Fruit fly (Drosophila melanogaster) whole organism, embryonic: ENCODE results near the gene CG43925.

ENCODE experiments used
- ATbp ChIP-seq: fragments of 200-800 bp; sonication (Bioruptor generic); optimal IDR thresholded peaks from 2 replicates; lab custom pipeline; 2017; ENCODE audit warnings: missing biosample characterization, mild to moderate bottlenecking, missing genetic modification characterization, missing genetic modification reagents
- Ada2b ChIP-seq: fragments of 200-800 bp; sonication (Bioruptor generic); IDR thresholded peaks from 2 replicates; pipeline ENCODE4 v1.3.6; 2022; ENCODE audit warnings: missing biosample characterization, missing genetic modification characterization
- Bgb ChIP-seq: fragments of 200-800 bp; sonication (Bioruptor generic); IDR thresholded peaks from 2 replicates; pipeline ENCODE4 v1.3.6; 2022; ENCODE audit warnings: missing biosample characterization, missing genetic modification characterization; ENCODE audit not compliant: partially characterized antibody
- CG10267 ChIP-seq: fragments of 200-800 bp; sonication (Bioruptor generic); optimal IDR thresholded peaks from 2 replicates; lab custom pipeline; 2018; ENCODE audit warnings: missing biosample characterization, mild to moderate bottlenecking, missing genetic modification characterization, moderate library complexity
- CG10543 ChIP-seq: fragments of 200-800 bp; sonication (Bioruptor generic); optimal IDR thresholded peaks from 3 replicates; lab custom pipeline; 2017; ENCODE audit warnings: missing biosample characterization, mild to moderate bottlenecking, missing genetic modification characterization, moderate library complexity
- CG11085 ChIP-seq: fragments of 200-800 bp; sonication (Bioruptor generic); IDR thresholded peaks from 2 replicates; pipeline ENCODE4 v1.3.6; 2022; ENCODE audit warnings: missing biosample characterization, missing genetic modification characterization
- CG11560 ChIP-seq: fragments of 200-800 bp; sonication (Bioruptor generic); IDR thresholded peaks from 3 replicates; pipeline ENCODE4 v1.3.6; 2022; ENCODE audit warnings: missing biosample characterization, missing genetic modification characterization
- CG13296 ChIP-seq: fragments of 200-800 bp; sonication (Bioruptor generic); optimal IDR thresholded peaks from 3 replicates; lab custom pipeline; 2018; ENCODE audit warnings: missing biosample characterization, mild to moderate bottlenecking, missing genetic modification characterization
- CG15601 ChIP-seq: fragments of 200-800 bp; sonication (Bioruptor generic); optimal IDR thresholded peaks from 3 replicates; lab custom pipeline; 2019; ENCODE audit warnings: missing biosample characterization, mild to moderate bottlenecking, missing genetic modification characterization, moderate library complexity
- CG1647 ChIP-seq: fragments of 200-800 bp; sonication (Bioruptor generic); optimal IDR thresholded peaks from 3 replicates; lab custom pipeline; 2016; ENCODE audit warnings: missing biosample characterization, missing genetic modification characterization
- CG16815 ChIP-seq: fragments of 200-800 bp; sonication (Bioruptor generic); optimal IDR thresholded peaks from 3 replicates; lab custom pipeline; 2017; ENCODE audit warnings: missing biosample characterization, mild to moderate bottlenecking, missing genetic modification characterization
- CG17328 ChIP-seq: fragments of 200-800 bp; sonication (Bioruptor generic); IDR thresholded peaks from 2 replicates; pipeline ENCODE4 v1.3.6; 2022; ENCODE audit warnings: missing biosample characterization, missing genetic modification characterization
- CG17912 ChIP-seq: fragments of 200-800 bp; sonication (Bioruptor generic); optimal IDR thresholded peaks from 2 replicates; lab custom pipeline; 2018; ENCODE audit warnings: missing biosample characterization, mild to moderate bottlenecking, missing genetic modification characterization
- CG2678 ChIP-seq: fragments of 200-800 bp; sonication (Bioruptor generic); optimal IDR thresholded peaks from 3 replicates; lab custom pipeline; 2019; ENCODE audit warnings: missing biosample characterization, mild to moderate bottlenecking, missing genetic modification characterization, moderate library complexity
- CG31365 ChIP-seq: fragments of 200-800 bp; sonication (Bioruptor generic); optimal IDR thresholded peaks from 2 replicates; lab custom pipeline; 2018; ENCODE audit warnings: missing biosample characterization, mild to moderate bottlenecking, missing genetic modification characterization
- CG4854 ChIP-seq: fragments of 200-800 bp; sonication (Bioruptor generic); optimal IDR thresholded peaks from 2 replicates; lab custom pipeline; 2016; ENCODE audit warnings: missing biosample characterization, missing genetic modification characterization, inconsistent platforms
- CG5953 ChIP-seq: fragments of 200-800 bp; sonication (Bioruptor generic); IDR thresholded peaks from 2 replicates; pipeline ENCODE4 v1.3.6; 2022; ENCODE audit warnings: missing biosample characterization, missing genetic modification characterization
- CG7372 ChIP-seq: fragments of 200-800 bp; sonication (Bioruptor generic); IDR thresholded peaks from 2 replicates; pipeline ENCODE4 v1.3.6; 2022; ENCODE audit warnings: missing biosample characterization, missing genetic modification characterization
- CG7786 ChIP-seq: fragments of 200-800 bp; sonication (Bioruptor generic); optimal IDR thresholded peaks from 2 replicates; lab custom pipeline; 2016; ENCODE audit warnings: missing biosample characterization, missing genetic modification characterization
- CG7839 ChIP-seq: fragments of 200-800 bp; sonication (Bioruptor generic); optimal IDR thresholded peaks from 3 replicates; lab custom pipeline; 2018; ENCODE audit warnings: missing biosample characterization, mild to moderate bottlenecking, missing genetic modification characterization, moderate library complexity
- CG7928 ChIP-seq: fragments of 200-800 bp; sonication (Bioruptor generic); optimal IDR thresholded peaks from 2 replicates; lab custom pipeline; 2017; ENCODE audit warnings: missing biosample characterization, mild to moderate bottlenecking, missing genetic modification characterization
- CoRest ChIP-seq: fragments of 200-800 bp; sonication (Bioruptor generic); optimal IDR thresholded peaks from 3 replicates; lab custom pipeline; 2018; ENCODE audit warnings: missing biosample characterization, mild to moderate bottlenecking, missing genetic modification characterization, moderate library complexity
- Dfd ChIP-seq, 2 experiments: fragments of >200 bp; optimal IDR thresholded peaks; 2 replicates each; lab custom pipeline; 2017; ENCODE audit warnings: missing biosample characterization in 2 of 2, missing genetic modification characterization in 2 of 2
- Drgx ChIP-seq: fragments of 200-800 bp; sonication (Bioruptor generic); IDR thresholded peaks from 2 replicates; pipeline ENCODE4 v1.3.6; 2022; ENCODE audit warnings: missing biosample characterization, missing genetic modification characterization
- Eip74EF ChIP-seq, 2 experiments: fragments of 200-800 bp in 1 of 2; fragments of >200 bp in 1 of 2; sonication (Bioruptor generic) in 1 of 2; optimal IDR thresholded peaks; 2 replicates each; lab custom pipeline; 2017 to 2019; ENCODE audit warnings: missing biosample characterization in 2 of 2, missing genetic modification characterization in 2 of 2, mild to moderate bottlenecking in 1 of 2, moderate library complexity in 1 of 2
- HHEX ChIP-seq: fragments of 200-800 bp; sonication (Bioruptor generic); optimal IDR thresholded peaks from 3 replicates; lab custom pipeline; 2017; ENCODE audit warnings: missing biosample characterization, mild to moderate bottlenecking, missing genetic modification characterization, missing genetic modification reagents
- Lim3 ChIP-seq: fragments of 200-800 bp; sonication (Bioruptor generic); IDR thresholded peaks from 2 replicates; pipeline ENCODE4 v1.3.6; 2022; ENCODE audit warnings: missing biosample characterization, missing genetic modification characterization
- Meics ChIP-seq: fragments of 200-800 bp; sonication (Bioruptor generic); optimal IDR thresholded peaks from 2 replicates; lab custom pipeline; 2017; ENCODE audit warnings: missing biosample characterization, mild to moderate bottlenecking, missing genetic modification characterization
- NfI ChIP-seq: fragments of 200-800 bp; sonication (Bioruptor generic); optimal IDR thresholded peaks from 3 replicates; lab custom pipeline; 2018; ENCODE audit warnings: missing biosample characterization, mild to moderate bottlenecking, missing genetic modification characterization, moderate library complexity
- PHDP ChIP-seq: fragments of 200-800 bp; sonication (Bioruptor generic); optimal IDR thresholded peaks from 3 replicates; lab custom pipeline; 2018; ENCODE audit warnings: missing biosample characterization, mild to moderate bottlenecking, missing genetic modification characterization, moderate library complexity
- ara ChIP-seq: fragments of 200-800 bp; sonication (Bioruptor generic); IDR thresholded peaks from 2 replicates; pipeline ENCODE4 v1.3.6; 2022; ENCODE audit warnings: missing biosample characterization, missing genetic modification characterization
- bcd ChIP-seq: fragments of 200-800 bp; sonication (Bioruptor generic); optimal IDR thresholded peaks from 2 replicates; lab custom pipeline; 2017; ENCODE audit warnings: missing biosample characterization, mild to moderate bottlenecking, missing genetic modification characterization
- chif ChIP-seq, 2 experiments: fragments of 200-800 bp; sonication (Bioruptor generic); optimal IDR thresholded peaks; 3 replicates each; lab custom pipeline; 2016; ENCODE audit warnings: missing biosample characterization in 2 of 2, missing genetic modification characterization in 2 of 2
- en ChIP-seq: fragments of 200-800 bp; sonication (Bioruptor generic); optimal IDR thresholded peaks from 2 replicates; lab custom pipeline; 2016; ENCODE audit warnings: missing biosample characterization, missing genetic modification characterization
- ftz-f1 ChIP-seq: fragments of 200-800 bp; sonication (Bioruptor generic); optimal IDR thresholded peaks from 2 replicates; lab custom pipeline; 2016; ENCODE audit warnings: missing biosample characterization, missing genetic modification characterization
- h ChIP-seq: fragments of >200 bp; optimal IDR thresholded peaks from 2 replicates; lab custom pipeline; 2017
- ham ChIP-seq: fragments of 200-800 bp; sonication (Bioruptor generic); IDR thresholded peaks from 2 replicates; pipeline ENCODE4 v1.3.6; 2022; ENCODE audit warnings: missing biosample characterization, missing genetic modification characterization
- ind ChIP-seq: fragments of 200-800 bp; sonication (Bioruptor generic); optimal IDR thresholded peaks from 3 replicates; lab custom pipeline; 2016; ENCODE audit warnings: missing biosample characterization, missing genetic modification characterization
- inv ChIP-seq: fragments of 200-800 bp; sonication (Bioruptor generic); IDR thresholded peaks from 2 replicates; pipeline ENCODE4 v1.3.6; 2022; ENCODE audit warnings: missing biosample characterization, missing genetic modification characterization; ENCODE audit not compliant: partially characterized antibody
- lola ChIP-seq, 3 experiments: fragments of >200 bp in 2 of 3; fragments of 200-800 bp in 1 of 3; sonication (Bioruptor generic) in 1 of 3; optimal IDR thresholded peaks; 2 replicates each; lab custom pipeline; 2017 to 2019; ENCODE audit warnings: missing biosample characterization in 3 of 3, missing genetic modification characterization in 3 of 3, mild to moderate bottlenecking in 1 of 3, moderate library complexity in 1 of 3
- lov ChIP-seq, 2 experiments: fragments of 200-800 bp in 1 of 2; fragments of >200 bp in 1 of 2; sonication (Bioruptor generic) in 1 of 2; IDR thresholded peaks in 1 of 2; optimal IDR thresholded peaks in 1 of 2; 2 replicates in 1 of 2; 3 replicates in 1 of 2; pipeline versions ENCODE4 v1.3.6 to Lab custom; 2017 to 2022; ENCODE audit warnings: missing biosample characterization in 1 of 2, missing genetic modification characterization in 1 of 2
- nerfin-1 ChIP-seq: fragments of 200-800 bp; sonication (Bioruptor generic); optimal IDR thresholded peaks from 3 replicates; lab custom pipeline; 2019; ENCODE audit warnings: missing biosample characterization, mild to moderate bottlenecking, missing genetic modification characterization, moderate library complexity
- p53 ChIP-seq: fragments of 200-800 bp; sonication (Bioruptor generic); optimal IDR thresholded peaks from 2 replicates; lab custom pipeline; 2016; ENCODE audit warnings: missing biosample characterization, missing genetic modification characterization
- psq ChIP-seq: fragments of 200-800 bp; sonication (Bioruptor generic); optimal IDR thresholded peaks from 2 replicates; lab custom pipeline; 2017; ENCODE audit warnings: missing biosample characterization, missing genetic modification characterization
- ro ChIP-seq: fragments of 200-800 bp; sonication (Bioruptor generic); IDR thresholded peaks from 2 replicates; pipeline ENCODE4 v1.3.6; 2022; ENCODE audit warnings: missing biosample characterization, missing genetic modification characterization
- scrt ChIP-seq: fragments of 200-800 bp; sonication (Bioruptor generic); optimal IDR thresholded peaks from 2 replicates; lab custom pipeline; 2018; ENCODE audit warnings: missing biosample characterization, mild to moderate bottlenecking, missing genetic modification characterization, moderate library complexity
- sens ChIP-seq: fragments of 200-800 bp; sonication (Bioruptor generic); peaks from one replicate; lab custom pipeline; 2016; ENCODE audit warnings: missing biosample characterization, missing genetic modification characterization
- sens-2 ChIP-seq: fragments of 200-800 bp; sonication (Bioruptor generic); IDR thresholded peaks from 2 replicates; pipeline ENCODE4 v1.3.6; 2022; ENCODE audit warnings: missing biosample characterization, missing genetic modification characterization
- slbo ChIP-seq: fragments of 200-800 bp; sonication (Bioruptor generic); IDR thresholded peaks from 2 replicates; pipeline ENCODE4 v1.3.6; 2022; ENCODE audit warnings: missing biosample characterization, missing genetic modification characterization

CG43925 gene

dm6 chr2L:13219281-13220092 is 43.3 kb downstream of the CG43925 start, which contains the start of the genes CG9426 and mRF1 (continued):
- TF ChIP-seq CG1647: no peak
- no peak for TF ChIP-seq ind (GFP tag; lab: Kevin White, UChicago)
- no peak for TF ChIP-seq CG31365 (tag; lab: Kevin White, UChicago)
- TF ChIP-seq ATbp: no peak
- TF ChIP-seq Ada2b (GFP tag; lab: Robert Waterston, UW): no peak
- TF ChIP-seq slbo (GFP tag; lab: Robert Waterston, UW): peak; percentile 50; the same call in 1 of the 2 replicates
- TF ChIP-seq CG11085 (GFP tag; lab: Robert Waterston, UW): no peak
- no peak for TF ChIP-seq ro
- no peak for TF ChIP-seq CoRest (tag; lab: Kevin White, UChicago)
- no peak for TF ChIP-seq Eip74EF (GFP tag; optimal IDR thresholded peaks at IDR 0.05; lab: Kevin White, UChicago)
- no peak for TF ChIP-seq scrt (GFP tag; lab: Kevin White, UChicago)
- no peak for TF ChIP-seq CG5953
- TF ChIP-seq en: no peak
- TF ChIP-seq CG7928: no peak
- no peak for TF ChIP-seq CG16815
- no peak for TF ChIP-seq chif (GFP tag; optimal IDR thresholded peaks at IDR 0.05; lab: Kevin White, UChicago)
- TF ChIP-seq CG10267: peak; percentile 77
- no peak for TF ChIP-seq CG7372 (GFP tag; lab: Robert Waterston, UW)
- no peak for TF ChIP-seq NfI (GFP tag; lab: Kevin White, UChicago)
- TF ChIP-seq CG11560 (tag; lab: Robert Waterston, UW): no peak
- no peak for TF ChIP-seq CG10543 (GFP tag; lab: Kevin White, UChicago)
- no peak for TF ChIP-seq ara
- peak; percentile 97 for TF ChIP-seq Bgb
- TF ChIP-seq ham (GFP tag; lab: Robert Waterston, UW): no peak
- TF ChIP-seq bcd (GFP tag; lab: Kevin White, UChicago): no peak
- TF ChIP-seq CG17912: no peak
- TF ChIP-seq lola (GFP tag; optimal IDR thresholded peaks at IDR 0.05; lab: Kevin White, UChicago): no peak
- TF ChIP-seq CG13296 (GFP tag; lab: Kevin White, UChicago): peak; percentile 6
- peak; percentile 7 for TF ChIP-seq CG7839
- TF ChIP-seq h (lab: Kevin White, UChicago): no peak
- peak; percentile 96 for TF ChIP-seq inv (GFP tag; lab: Robert Waterston, UW)
- TF ChIP-seq CG4854 (GFP tag; lab: Kevin White, UChicago): peak; percentile 22
- no peak for TF ChIP-seq HHEX (GFP tag; lab: Kevin White, UChicago)
- no peak for TF ChIP-seq psq (GFP tag; lab: Kevin White, UChicago)
- no peak for TF ChIP-seq ftz-f1
- no peak for TF ChIP-seq sens-2 (GFP tag; lab: Robert Waterston, UW)
- TF ChIP-seq CG2678 (tag; lab: Kevin White, UChicago): no peak
- peak; percentile 48 for TF ChIP-seq CG15601 (tag; lab: Kevin White, UChicago)
- peak; percentile 88 for TF ChIP-seq sens
- no peak for TF ChIP-seq PHDP (tag; lab: Kevin White, UChicago)
- TF ChIP-seq lov (optimal IDR thresholded peaks at IDR 0.05; lab: Kevin White, UChicago): no peak
- no peak for TF ChIP-seq lov (GFP tag; IDR thresholded peaks at IDR 0.05; lab: Robert Waterston, UW)
- no peak for TF ChIP-seq CG7786 (GFP tag; lab: Kevin White, UChicago)
- no peak for TF ChIP-seq Dfd (GFP tag; optimal IDR thresholded peaks at IDR 0.05; lab: Kevin White, UChicago)
- TF ChIP-seq Drgx: no peak
- no peak for TF ChIP-seq Meics (GFP tag; lab: Kevin White, UChicago)
- TF ChIP-seq nerfin-1 (tag; lab: Kevin White, UChicago): no peak
- peak; percentile 31 for TF ChIP-seq p53 (GFP tag; lab: Kevin White, UChicago)
- TF ChIP-seq Lim3 (GFP tag; lab: Robert Waterston, UW): no peak
- no peak for TF ChIP-seq CG17328 (GFP tag; lab: Robert Waterston, UW)
